Worm (Caenorhabditis elegans) whole organism, L3 larva: Measurements from ENCODE around the gene F36D4.6.

Experiments used
- elt-1 ChIP-seq: fragments of 150-350 bp; optimal IDR thresholded peaks from 2 replicates; lab custom pipeline; 2014; ENCODE audit warnings: missing biosample characterization, missing genetic modification characterization
- elt-3 ChIP-seq, 3 experiments: fragments of 150-350 bp in 1 of 3; sonication (generic microtip) in 2 of 3; optimal IDR thresholded peaks; 2 replicates in 2 of 3; 4 replicates in 1 of 3; lab custom pipeline; 2014 to 2017; ENCODE audit warnings: missing biosample characterization in 3 of 3, missing genetic modification characterization in 3 of 3
- lin-39 ChIP-seq: fragments of 150-350 bp; optimal IDR thresholded peaks from 2 replicates; lab custom pipeline; 2018; ENCODE audit warnings: missing biosample characterization, missing genetic modification reagents, missing genetic modification characterization
- nhr-25 ChIP-seq: sonication (generic microtip); optimal IDR thresholded peaks from 2 replicates; lab custom pipeline; 2017; ENCODE audit warnings: missing biosample characterization, missing genetic modification characterization
- nhr-28 ChIP-seq: fragments of 150-350 bp; optimal IDR thresholded peaks from 2 replicates; lab custom pipeline; 2014; ENCODE audit warnings: missing biosample characterization, missing genetic modification characterization

DNA sequence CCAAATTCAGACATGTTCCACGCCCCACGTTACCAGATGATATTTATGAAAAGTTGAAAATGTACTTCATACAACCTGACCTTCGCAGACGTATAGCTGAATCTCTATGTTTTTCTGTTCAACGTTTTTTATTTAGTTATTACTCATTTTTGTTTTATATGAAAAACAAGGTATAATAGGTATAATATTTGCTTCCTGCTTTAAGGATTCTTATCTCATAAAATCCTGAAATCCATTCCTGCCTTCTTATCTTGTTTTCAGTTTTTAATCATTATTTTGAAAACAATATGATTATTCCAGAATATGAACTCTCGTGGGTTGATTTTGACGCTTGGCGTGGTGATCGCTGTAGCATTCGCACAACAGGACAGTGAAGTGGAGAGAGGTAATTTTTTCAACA, 44.7 kb upstream of the F36D4.6 start, which contains the start of gene flp-6:
- no peak for TF ChIP-seq elt-3 (tag; optimal IDR thresholded peaks at IDR 0.05; lab: Kevin White, UChicago)
- TF ChIP-seq nhr-25 (tag; lab: Kevin White, UChicago) = no peak
- TF ChIP-seq lin-39 (tag; lab: Kevin White, UChicago) = no peak
- TF ChIP-seq elt-1 = no peak
- TF ChIP-seq nhr-28 (tag; lab: Kevin White, UChicago) = no peak
